Fruit fly (Drosophila melanogaster): Measurements from ENCODE around the gene CG14089.
A peak's percentile ranks its signal among the peaks of the same experiment; 100 is the strongest.

CG14089 gene

DNA sequence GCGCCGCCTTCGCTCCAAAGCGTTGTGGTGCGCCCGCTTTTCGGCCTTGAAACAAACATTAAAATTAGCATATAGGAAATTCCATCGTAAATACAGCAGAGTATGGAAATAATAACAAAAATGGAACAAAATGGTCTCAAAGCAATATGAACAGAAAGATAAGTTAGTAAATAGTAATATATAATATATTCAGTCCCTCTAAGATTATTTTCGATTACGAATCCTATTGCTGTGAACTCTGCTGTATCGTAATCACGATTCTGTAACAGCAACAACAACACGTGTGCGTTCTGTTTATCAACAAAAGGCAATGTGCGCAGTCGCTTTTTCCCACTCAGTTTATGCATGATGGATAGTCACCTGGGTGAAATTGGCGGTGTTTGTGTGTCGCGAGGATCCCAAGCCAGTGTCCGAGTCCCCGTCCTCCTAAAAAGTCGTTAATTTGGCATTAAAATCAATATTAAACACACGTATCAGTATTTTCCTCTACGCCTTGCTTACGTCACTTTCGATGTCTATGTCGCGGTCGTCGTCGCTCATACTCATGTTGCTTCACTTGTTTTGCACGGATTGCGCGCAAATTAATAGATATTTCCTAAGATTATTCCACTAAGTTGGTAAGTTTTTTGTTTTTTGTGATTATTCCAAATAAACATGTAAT, 17.0 kb downstream of the CG14089 start, which contains the start of the genes CG42374 and Mettl5 (continued):
- TF ChIP-seq CG34422 (GFP tag; IDR thresholded peaks at IDR 0.05) (peak; percentile 76; the same call in 1 of the 3 replicates), sob (GFP tag; IDR thresholded peaks at IDR 0.05) (peak; percentile 40; the same call in 1 of the 2 replicates), CG7928 (GFP tag; optimal IDR thresholded peaks at IDR 0.05) (no peak), BtbVII (GFP tag; optimal IDR thresholded peaks at IDR 0.05) (no peak), CG5245 (GFP tag; optimal IDR thresholded peaks at IDR 0.05) (no peak), CG15073 (GFP tag; optimal IDR thresholded peaks at IDR 0.05) (no peak), NC2β (GFP tag; optimal IDR thresholded peaks at IDR 0.05) (no peak), Rfx (GFP tag; IDR thresholded peaks at IDR 0.05) (peak; percentile 65), Sry-δ (GFP tag; optimal IDR thresholded peaks at IDR 0.05) (no peak), CG10462 (GFP tag; optimal IDR thresholded peaks at IDR 0.05) (no peak), CG4424 (GFP tag; optimal IDR thresholded peaks at IDR 0.05) (peak; percentile 23), jigr1 (GFP tag; IDR thresholded peaks at IDR 0.05) (no peak), crp (GFP tag; optimal IDR thresholded peaks at IDR 0.05) (no peak), CG18764 (GFP tag; optimal IDR thresholded peaks at IDR 0.05) (no peak), chm (GFP tag; IDR thresholded peaks at IDR 0.05) (no peak), CG13624 (GFP tag; optimal IDR thresholded peaks at IDR 0.05) (no peak), org-1 (GFP tag; optimal IDR thresholded peaks at IDR 0.05) (no peak), peb (GFP tag; IDR thresholded peaks at IDR 0.05) (no peak), sisA (GFP tag; IDR thresholded peaks at IDR 0.05) (no peak), CG9609 (GFP tag; optimal IDR thresholded peaks at IDR 0.05) (no peak), klu (GFP tag; IDR thresholded peaks at IDR 0.05) (no peak), lilli (GFP tag; optimal IDR thresholded peaks at IDR 0.05) (peak; percentile 13), mirr (GFP tag; optimal IDR thresholded peaks at IDR 0.05) (no peak), Scr (GFP tag; IDR thresholded peaks at IDR 0.05; ENCODE audit: partially characterized antibody) (no peak), fru (optimal IDR thresholded peaks at IDR 0.05) (no peak), Nf-YA (GFP tag; IDR thresholded peaks at IDR 0.05) (no peak), CG8359 (GFP tag; optimal IDR thresholded peaks at IDR 0.05; ENCODE audit: borderline replicate concordance) (no peak), CG17328 (GFP tag; IDR thresholded peaks at IDR 0.05) (no peak), CG2712 (tag; optimal IDR thresholded peaks at IDR 0.05) (peak; percentile 56), oc (tag; optimal IDR thresholded peaks at IDR 0.05) (no peak), otp (GFP tag; IDR thresholded peaks at IDR 0.05) (no peak), Hsf (GFP tag; optimal IDR thresholded peaks at IDR 0.05) (peak; percentile 8), dmrt99B (tag; optimal IDR thresholded peaks at IDR 0.05) (peak; percentile 47), Meics (GFP tag; optimal IDR thresholded peaks at IDR 0.05) (peak; percentile 60)

DNA sequence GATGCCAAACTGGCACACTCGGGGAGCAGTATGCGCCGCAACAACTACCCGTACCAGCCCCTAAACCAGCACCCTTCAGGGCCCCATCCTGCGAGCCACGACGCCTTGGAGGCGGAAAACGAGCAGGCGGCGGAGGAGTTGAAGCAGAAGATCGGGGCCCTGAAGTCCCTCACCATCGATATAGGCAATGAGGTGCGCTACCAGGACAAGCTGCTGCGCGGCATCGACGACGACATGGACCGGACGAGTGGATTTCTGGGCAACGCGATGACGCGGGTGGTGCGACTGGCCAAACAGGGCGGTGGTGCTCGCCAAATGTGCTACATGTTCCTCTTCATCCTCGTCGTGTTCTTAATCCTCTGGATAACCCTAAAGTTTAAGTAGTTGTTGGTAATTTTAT, 18.9 kb downstream of the CG14089 start:
- TF ChIP-seq Med (GFP tag) (peak; percentile 21), CG7963 (GFP tag; IDR thresholded peaks at IDR 0.05; ENCODE audit: partially characterized antibody) (0 out of 3 replicates have a peak, but pooled peaks have one; percentile 54), tin (GFP tag; optimal IDR thresholded peaks at IDR 0.05) (no peak), sens (GFP tag) (peak; percentile 75)

DNA sequence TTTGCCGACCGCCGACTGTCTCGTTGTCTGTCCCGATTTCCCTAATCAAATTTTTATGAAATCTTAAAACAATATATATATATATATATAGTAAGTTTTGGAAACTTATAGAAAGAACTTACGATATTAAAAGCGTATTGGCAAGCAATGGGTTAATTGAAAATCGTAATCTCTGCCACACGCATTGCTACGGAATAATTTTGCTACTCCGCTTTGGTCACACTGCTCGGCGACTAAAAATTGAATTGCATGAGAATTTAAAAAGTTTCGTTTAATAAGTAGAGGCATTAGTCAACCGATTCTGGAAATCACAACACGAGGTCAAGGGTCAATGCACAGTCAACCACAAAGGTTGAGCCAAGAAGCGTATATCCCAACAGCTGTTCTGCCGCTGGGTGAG, 19.4 kb downstream of the CG14089 start, which contains the start of gene Bet1:
Bet1 (plus strand) TSS at position 182 of the 400 bp plus-strand sequence.
- no peak for TF ChIP-seq CG12942 (GFP tag; optimal IDR thresholded peaks at IDR 0.05)
- TF ChIP-seq fd96Cb (tag; optimal IDR thresholded peaks at IDR 0.05) = no peak
- peak; percentile 25 for TF ChIP-seq NfI (GFP tag; optimal IDR thresholded peaks at IDR 0.05)
- TF ChIP-seq NFAT (GFP tag; IDR thresholded peaks at IDR 0.05) = peak; percentile 14; the same call in 1 of the 2 replicates
- no peak for TF ChIP-seq CG7357 (GFP tag; IDR thresholded peaks at IDR 0.05)
- no peak for TF ChIP-seq CG17829 (tag; optimal IDR thresholded peaks at IDR 0.05)
- TF ChIP-seq slp2 (GFP tag; optimal IDR thresholded peaks at IDR 0.05) = no peak
- no peak for TF ChIP-seq CG30431 (GFP tag; optimal IDR thresholded peaks at IDR 0.05)
- TF ChIP-seq zen (tag; optimal IDR thresholded peaks at IDR 0.05) = peak; percentile 20
- TF ChIP-seq nau (GFP tag; optimal IDR thresholded peaks at IDR 0.05) = no peak
- TF ChIP-seq Vsx1 (GFP tag; optimal IDR thresholded peaks at IDR 0.05) = no peak
- TF ChIP-seq row (GFP tag; IDR thresholded peaks at IDR 0.05) = peak; percentile 70
- peak; percentile 25 for TF ChIP-seq Elba2 (GFP tag; optimal IDR thresholded peaks at IDR 0.05)
- no peak for TF ChIP-seq Dad (GFP tag; optimal IDR thresholded peaks at IDR 0.05)
